Worm (Caenorhabditis elegans) whole organism, L2 larva: ENCODE data around the gene mig-23.

Experiments
- C34F6.9 ChIP-seq: fragments of 150-350 bp; optimal IDR thresholded peaks from 2 replicates; lab custom pipeline; 2014; ENCODE audit warnings: missing biosample characterization, missing genetic modification characterization
- F13H6.1 ChIP-seq: sonication (generic microtip); optimal IDR thresholded peaks from 2 replicates; lab custom pipeline; 2016; ENCODE audit warnings: missing genetic modification characterization, missing compliant biosample characterization
- R02D3.7 ChIP-seq: fragments of 150-350 bp; optimal IDR thresholded peaks from 2 replicates; lab custom pipeline; 2014; ENCODE audit warnings: missing biosample characterization, missing genetic modification characterization
- ZK546.5 ChIP-seq: sonication (generic microtip); optimal IDR thresholded peaks from 2 replicates; lab custom pipeline; 2017; ENCODE audit warnings: missing biosample characterization, missing genetic modification characterization
- alr-1 ChIP-seq: fragments of 150-350 bp; optimal IDR thresholded peaks from 2 replicates; lab custom pipeline; 2014; ENCODE audit warnings: missing biosample characterization, missing genetic modification characterization
- aly-2 ChIP-seq: fragments of 150-350 bp; optimal IDR thresholded peaks from 2 replicates; lab custom pipeline; 2014; ENCODE audit warnings: missing biosample characterization, missing genetic modification characterization
- ama-1 ChIP-seq: fragments of 150-350 bp; optimal IDR thresholded peaks from 2 replicates; lab custom pipeline; 2018; ENCODE audit warnings: inconsistent platforms
- blmp-1 ChIP-seq: sonication (generic microtip); optimal IDR thresholded peaks from 2 replicates; lab custom pipeline; 2017; ENCODE audit warnings: missing genetic modification characterization, mild to moderate bottlenecking, missing compliant biosample characterization, antibody characterized with exemption, moderate library complexity; ENCODE audit not compliant: insufficient read depth
- ceh-16 ChIP-seq: fragments of 150-350 bp; optimal IDR thresholded peaks from 2 replicates; lab custom pipeline; 2014; ENCODE audit warnings: missing biosample characterization, missing genetic modification characterization
- ceh-82 ChIP-seq: fragments of 150-350 bp; optimal IDR thresholded peaks from 2 replicates; lab custom pipeline; 2014; ENCODE audit warnings: missing biosample characterization, missing genetic modification characterization
- crh-2 ChIP-seq: sonication (generic microtip); optimal IDR thresholded peaks from 2 replicates; lab custom pipeline; 2017; ENCODE audit warnings: missing biosample characterization, missing genetic modification characterization
- dmd-4 ChIP-seq: sonication (generic microtip); optimal IDR thresholded peaks from 2 replicates; lab custom pipeline; 2017; ENCODE audit warnings: missing biosample characterization, missing genetic modification characterization
- egl-27 ChIP-seq: sonication (generic microtip); optimal IDR thresholded peaks from 3 replicates; lab custom pipeline; 2017; ENCODE audit warnings: missing biosample characterization, missing genetic modification reagents, missing genetic modification characterization
- elt-1 ChIP-seq: fragments of 150-350 bp; optimal IDR thresholded peaks from 2 replicates; lab custom pipeline; 2014; ENCODE audit warnings: missing biosample characterization, missing genetic modification characterization
- elt-3 ChIP-seq: sonication (generic microtip); optimal IDR thresholded peaks from 2 replicates; lab custom pipeline; 2017; ENCODE audit warnings: missing biosample characterization, missing genetic modification characterization
- fos-1 ChIP-seq: fragments of 150-350 bp; optimal IDR thresholded peaks from 2 replicates; lab custom pipeline; 2014; ENCODE audit warnings: missing biosample characterization, missing genetic modification characterization
- gmeb-1 ChIP-seq: fragments of 150-350 bp; optimal IDR thresholded peaks from 2 replicates; lab custom pipeline; 2014; ENCODE audit warnings: missing biosample characterization, missing genetic modification characterization
- lin-13 ChIP-seq: fragments of 150-350 bp; optimal IDR thresholded peaks from 2 replicates; lab custom pipeline; 2014; ENCODE audit warnings: missing biosample characterization, missing genetic modification reagents, missing genetic modification characterization
- lin-39 ChIP-seq: fragments of 150-350 bp; optimal IDR thresholded peaks from 2 replicates; lab custom pipeline; 2014; ENCODE audit warnings: missing biosample characterization, missing genetic modification reagents, missing genetic modification characterization
- lsy-2 ChIP-seq, 2 experiments: fragments of 150-350 bp in 1 of 2; sonication (generic microtip) in 1 of 2; optimal IDR thresholded peaks; 2 replicates each; lab custom pipeline; 2014 to 2017; ENCODE audit warnings: missing biosample characterization in 2 of 2, missing genetic modification characterization in 2 of 2
- mbf-1 ChIP-seq: sonication (generic microtip); optimal IDR thresholded peaks from 2 replicates; lab custom pipeline; 2017; ENCODE audit warnings: missing biosample characterization, missing genetic modification characterization
- mdl-1 ChIP-seq, 2 experiments: fragments of 150-350 bp in 1 of 2; sonication (generic microtip) in 1 of 2; optimal IDR thresholded peaks; 2 replicates each; lab custom pipeline; 2017; ENCODE audit warnings: missing biosample characterization in 2 of 2, missing genetic modification characterization in 2 of 2
- nhr-11 ChIP-seq: fragments of 150-350 bp; optimal IDR thresholded peaks from 2 replicates; lab custom pipeline; 2014; ENCODE audit warnings: missing biosample characterization, missing genetic modification characterization
- nhr-12 ChIP-seq: fragments of 150-350 bp; optimal IDR thresholded peaks from 2 replicates; lab custom pipeline; 2014; ENCODE audit warnings: missing biosample characterization, missing genetic modification characterization
- nhr-129 ChIP-seq: fragments of 150-350 bp; optimal IDR thresholded peaks from 2 replicates; lab custom pipeline; 2014; ENCODE audit warnings: missing biosample characterization, missing genetic modification characterization
- nhr-21 ChIP-seq: fragments of 150-350 bp; optimal IDR thresholded peaks from 2 replicates; lab custom pipeline; 2014; ENCODE audit warnings: missing biosample characterization, missing genetic modification characterization
- nhr-23 ChIP-seq: fragments of 150-350 bp; optimal IDR thresholded peaks from 2 replicates; lab custom pipeline; 2014; ENCODE audit warnings: missing biosample characterization, missing genetic modification reagents, missing genetic modification characterization
- nhr-237 ChIP-seq: fragments of 150-350 bp; optimal IDR thresholded peaks from 2 replicates; lab custom pipeline; 2014; ENCODE audit warnings: missing biosample characterization, missing genetic modification characterization
- nhr-25 ChIP-seq: fragments of 150-350 bp; sonication (generic microtip); optimal IDR thresholded peaks from 3 replicates; lab custom pipeline; 2014; ENCODE audit warnings: missing biosample characterization, missing genetic modification characterization
- nhr-6 ChIP-seq: fragments of 150-350 bp; optimal IDR thresholded peaks from 2 replicates; lab custom pipeline; 2014; ENCODE audit warnings: missing biosample characterization, missing genetic modification characterization
- nhr-77 ChIP-seq: fragments of 150-350 bp; optimal IDR thresholded peaks from 2 replicates; lab custom pipeline; 2014; ENCODE audit warnings: missing biosample characterization, missing genetic modification characterization
- peb-1 ChIP-seq: fragments of 150-350 bp; optimal IDR thresholded peaks from 2 replicates; lab custom pipeline; 2014; ENCODE audit warnings: missing biosample characterization, missing genetic modification characterization
- skn-1 ChIP-seq: sonication (generic microtip); optimal IDR thresholded peaks from 2 replicates; lab custom pipeline; 2017; ENCODE audit warnings: missing biosample characterization, missing genetic modification characterization
- sma-9 ChIP-seq, 2 experiments: fragments of 150-350 bp in 1 of 2; sonication (generic microtip) in 1 of 2; optimal IDR thresholded peaks; 2 replicates each; lab custom pipeline; 2014 to 2016; ENCODE audit warnings: missing genetic modification characterization in 2 of 2, mild to moderate bottlenecking in 1 of 2, missing biosample characterization in 1 of 2, missing compliant biosample characterization in 1 of 2, missing genetic modification reagents in 1 of 2, moderate library complexity in 1 of 2
- snpc-4 ChIP-seq: fragments of 150-350 bp; optimal IDR thresholded peaks from 2 replicates; lab custom pipeline; 2014; ENCODE audit warnings: missing biosample characterization, missing genetic modification characterization
- unc-55 ChIP-seq: fragments of 150-350 bp; sonication (generic microtip); optimal IDR thresholded peaks from 3 replicates; lab custom pipeline; 2014; ENCODE audit warnings: missing biosample characterization, missing genetic modification reagents, missing genetic modification characterization
- unc-62 ChIP-seq: fragments of 150-350 bp; optimal IDR thresholded peaks from 2 replicates; lab custom pipeline; 2014; ENCODE audit warnings: missing biosample characterization, missing genetic modification reagents, missing genetic modification characterization
- zag-1 ChIP-seq: fragments of 150-350 bp; optimal IDR thresholded peaks from 2 replicates; lab custom pipeline; 2014; ENCODE audit warnings: missing biosample characterization, missing genetic modification characterization
- ztf-11 ChIP-seq: sonication (generic microtip); optimal IDR thresholded peaks from 2 replicates; lab custom pipeline; 2017; ENCODE audit warnings: missing biosample characterization, missing genetic modification characterization

Gene mig-23

DNA sequence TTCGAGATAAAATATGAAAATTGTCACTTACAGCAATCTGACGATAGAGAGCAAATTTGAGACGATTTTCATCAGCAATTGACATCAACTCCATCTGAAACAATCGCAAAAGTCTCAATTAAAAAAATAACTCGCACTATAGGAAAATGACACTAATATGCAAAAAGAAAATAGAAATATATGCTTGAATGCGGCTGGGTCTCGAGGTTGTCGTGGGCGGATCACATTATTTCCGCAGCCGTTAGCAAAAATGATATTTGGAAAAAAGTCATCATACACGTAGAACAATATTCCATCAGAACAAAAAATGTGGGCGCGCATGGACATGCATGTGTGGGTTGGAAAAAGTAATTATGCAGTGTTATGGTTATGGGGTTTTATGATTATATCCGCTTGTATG is 31.4 kb downstream of the mig-23 start, which contains the start of gene Y23B4A.1:
Gene Y23B4A.1, minus strand, starts transcription at position 101 of the 400 bp plus-strand sequence.
- no peak for TF ChIP-seq peb-1 (tag; lab: Kevin White, UChicago)
- TF ChIP-seq mbf-1 = no peak
- no peak for TF ChIP-seq snpc-4 (tag; lab: Kevin White, UChicago)
- no peak for TF ChIP-seq lin-13 (GFP tag; lab: Kevin White, UChicago)
- TF ChIP-seq crh-2 (tag; lab: Kevin White, UChicago) = no peak
- TF ChIP-seq lin-39 (tag; lab: Kevin White, UChicago) = no peak
- TF ChIP-seq ztf-11 = no peak
- TF ChIP-seq ama-1 (lab: Kevin White, UChicago) = no peak

DNA sequence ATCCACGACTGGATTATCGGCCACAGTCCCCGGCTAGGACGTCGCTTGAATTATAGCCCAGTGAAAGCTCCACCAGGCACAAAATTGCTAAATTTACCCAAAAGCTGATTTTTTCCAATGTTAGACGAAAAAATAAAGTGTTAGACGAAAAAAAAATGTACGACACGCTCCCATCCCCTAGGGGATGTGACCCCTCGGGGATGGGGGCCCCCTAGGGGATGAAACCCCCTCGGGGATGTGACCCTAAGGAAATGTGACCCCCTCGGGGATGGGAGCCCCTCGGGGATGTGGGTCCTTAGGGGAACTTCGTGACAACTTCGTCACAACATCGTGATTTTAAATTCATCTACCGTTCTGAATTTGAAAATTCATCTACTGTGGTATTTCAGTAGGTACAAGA is 42.9 kb downstream of the mig-23 start:
- TF ChIP-seq egl-27 (tag; lab: Kevin White, UChicago) (no peak), ceh-16 (tag; lab: Kevin White, UChicago) (no peak), zag-1 (tag; lab: Kevin White, UChicago) (no peak), alr-1 (tag; lab: Kevin White, UChicago) (no peak), snpc-4 (tag; lab: Kevin White, UChicago) (no peak), nhr-237 (tag; lab: Kevin White, UChicago) (no peak), lsy-2 (tag; optimal IDR thresholded peaks at IDR 0.05; lab: Kevin White, UChicago) (no peak), nhr-77 (tag; lab: Kevin White, UChicago) (no peak), mbf-1 (no peak), dmd-4 (no peak), ztf-11 (no peak), mdl-1 (tag; optimal IDR thresholded peaks at IDR 0.05; lab: Kevin White, UChicago) (no peak), gmeb-1 (tag; lab: Kevin White, UChicago) (no peak), elt-1 (no peak), nhr-12 (no peak), nhr-11 (no peak), blmp-1 (tag; lab: Kevin White, UChicago) (no peak), C34F6.9 (tag; lab: Kevin White, UChicago) (no peak)

DNA sequence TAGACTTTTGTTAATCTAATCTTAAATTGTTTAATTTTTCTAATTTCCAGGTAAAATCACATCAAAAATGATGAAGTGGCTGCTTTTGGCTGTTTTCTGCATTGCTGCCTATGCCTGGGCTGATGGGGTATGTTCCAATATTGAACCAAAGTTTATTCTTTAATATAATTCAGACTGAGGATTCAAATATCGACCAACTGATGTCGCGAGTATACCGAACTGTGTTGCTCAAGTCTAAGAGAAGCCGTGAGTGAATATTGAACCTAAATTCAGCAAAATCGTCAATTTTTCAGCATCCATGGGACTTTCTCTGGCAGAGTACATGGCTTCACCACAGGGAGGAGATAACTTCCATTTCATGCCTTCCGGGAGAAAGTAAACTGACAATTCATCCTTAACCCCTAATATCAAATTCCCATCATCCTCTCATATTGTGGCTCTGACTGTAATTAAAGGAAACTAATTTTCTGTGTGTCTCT is 44.0 kb downstream of the mig-23 start, which contains the start of gene nlp-49:
Gene nlp-49, plus strand, starts transcription at position 51 of the 479 bp plus-strand sequence.
- TF ChIP-seq unc-62 (GFP tag; lab: Kevin White, UChicago) = no peak
- TF ChIP-seq elt-3 (tag; lab: Kevin White, UChicago) = no peak
- TF ChIP-seq lsy-2 (tag; optimal IDR thresholded peaks at IDR 0.05; lab: Kevin White, UChicago) = no peak
- no peak for TF ChIP-seq snpc-4 (tag; lab: Kevin White, UChicago)
- TF ChIP-seq skn-1 (tag; lab: Kevin White, UChicago) = no peak
- TF ChIP-seq nhr-12 = no peak
- TF ChIP-seq lin-13 (GFP tag; lab: Kevin White, UChicago) = no peak
- no peak for TF ChIP-seq fos-1 (tag; lab: Kevin White, UChicago)
- TF ChIP-seq nhr-23 (tag; lab: Kevin White, UChicago) = no peak
- TF ChIP-seq nhr-129 (tag; lab: Kevin White, UChicago) = no peak
- TF ChIP-seq C34F6.9 (tag; lab: Kevin White, UChicago) = no peak
- no peak for TF ChIP-seq alr-1 (tag; lab: Kevin White, UChicago)
- no peak for TF ChIP-seq ama-1 (lab: Kevin White, UChicago)
- TF ChIP-seq aly-2 = no peak
- TF ChIP-seq peb-1 (tag; lab: Kevin White, UChicago) = no peak

DNA sequence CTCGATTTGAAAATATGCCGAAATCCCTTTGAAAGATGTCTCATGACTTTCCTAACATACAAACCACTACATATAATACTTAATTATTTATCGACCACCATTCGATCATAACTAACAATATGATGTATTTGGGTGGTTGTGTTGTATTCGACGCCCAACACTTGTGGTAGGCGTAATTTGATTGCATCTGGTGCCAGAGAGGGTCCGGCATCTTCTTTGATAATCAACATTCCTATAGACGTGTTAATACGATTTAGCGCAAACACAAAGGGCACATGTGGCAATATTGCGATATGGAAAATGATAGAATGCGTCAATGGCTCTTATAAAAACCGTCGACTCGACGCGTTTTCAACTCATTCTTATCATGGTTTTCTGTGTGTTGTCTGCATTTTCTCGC is 44.8 kb downstream of the mig-23 start:
- TF ChIP-seq unc-62 (GFP tag; lab: Kevin White, UChicago) (no peak), dmd-4 (no peak), nhr-6 (tag; lab: Kevin White, UChicago) (no peak), R02D3.7 (tag; lab: Kevin White, UChicago) (no peak), nhr-23 (tag; lab: Kevin White, UChicago) (no peak), crh-2 (tag; lab: Kevin White, UChicago) (no peak), lin-39 (tag; lab: Kevin White, UChicago) (no peak), aly-2 (no peak), ceh-82 (tag; lab: Kevin White, UChicago) (no peak), sma-9 (GFP tag; optimal IDR thresholded peaks at IDR 0.05; lab: Kevin White, UChicago) (no peak), sma-9 (tag; optimal IDR thresholded peaks at IDR 0.05; lab: Kevin White, UChicago) (no peak)

DNA sequence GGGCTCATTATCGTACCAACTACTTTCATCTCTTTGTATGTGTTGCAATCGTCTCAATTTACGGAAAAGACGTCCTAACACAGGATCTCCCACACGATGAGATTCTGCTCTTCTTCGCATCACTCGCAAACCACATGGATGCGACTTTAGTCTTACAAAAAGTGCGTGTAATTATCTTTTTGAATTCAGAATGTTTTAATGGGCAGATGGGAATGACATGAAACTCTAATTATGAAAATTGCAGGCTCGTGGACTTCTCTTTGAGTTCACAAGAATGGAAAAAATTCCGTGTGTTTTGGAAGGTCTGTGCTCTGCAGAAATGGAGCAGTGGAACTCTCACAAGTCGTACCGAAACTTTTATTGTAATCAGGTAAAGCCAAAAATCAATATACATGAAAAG is 47.2 kb downstream of the mig-23 start:
- no peak for TF ChIP-seq sma-9 (GFP tag; optimal IDR thresholded peaks at IDR 0.05; lab: Kevin White, UChicago)
- no peak for TF ChIP-seq sma-9 (tag; optimal IDR thresholded peaks at IDR 0.05; lab: Kevin White, UChicago)
- TF ChIP-seq nhr-6 (tag; lab: Kevin White, UChicago) = no peak
- TF ChIP-seq F13H6.1 (tag; lab: Kevin White, UChicago) = no peak
- TF ChIP-seq dmd-4 = no peak
- TF ChIP-seq ZK546.5 (tag; lab: Kevin White, UChicago) = no peak
- no peak for TF ChIP-seq ztf-11
- no peak for TF ChIP-seq blmp-1 (tag; lab: Kevin White, UChicago)
- TF ChIP-seq egl-27 (tag; lab: Kevin White, UChicago) = no peak
- TF ChIP-seq crh-2 (tag; lab: Kevin White, UChicago) = no peak
- no peak for TF ChIP-seq nhr-21 (tag; lab: Kevin White, UChicago)
- no peak for TF ChIP-seq nhr-25 (tag; lab: Kevin White, UChicago)
- TF ChIP-seq nhr-77 (tag; lab: Kevin White, UChicago) = no peak
- TF ChIP-seq ceh-16 (tag; lab: Kevin White, UChicago) = no peak
- no peak for TF ChIP-seq unc-55
- no peak for TF ChIP-seq unc-62 (GFP tag; lab: Kevin White, UChicago)
- no peak for TF ChIP-seq R02D3.7 (tag; lab: Kevin White, UChicago)
- TF ChIP-seq, all 48 proteins: peak for 0
